Fruit fly (Drosophila melanogaster) whole organism, embryonic: Measurements from ENCODE around the gene CG31855.
A peak's percentile ranks its signal among the peaks of the same experiment; 100 is the strongest.

Experiments used
- Antp ChIP-seq: fragments of 200-800 bp; sonication (Bioruptor generic); optimal IDR thresholded peaks from 3 replicates; lab custom pipeline; 2016; ENCODE audit warnings: missing biosample characterization, missing genetic modification characterization
- B-H2 ChIP-seq: fragments of 200-800 bp; sonication (Bioruptor generic); optimal IDR thresholded peaks from 2 replicates; lab custom pipeline; 2018; ENCODE audit warnings: missing biosample characterization, mild to moderate bottlenecking, missing genetic modification characterization
- CG10209 ChIP-seq: fragments of 200-800 bp; sonication (Bioruptor generic); optimal IDR thresholded peaks from 3 replicates; lab custom pipeline; 2017; ENCODE audit warnings: missing biosample characterization, mild to moderate bottlenecking, missing genetic modification characterization, missing genetic modification reagents
- CG10565 ChIP-seq: fragments of 200-800 bp; sonication (Bioruptor generic); optimal IDR thresholded peaks from 3 replicates; lab custom pipeline; 2016; ENCODE audit warnings: missing biosample characterization, mild to moderate bottlenecking, missing genetic modification characterization
- CG10654 ChIP-seq: fragments of 200-800 bp; sonication (Bioruptor generic); optimal IDR thresholded peaks from 2 replicates; lab custom pipeline; 2016; ENCODE audit warnings: missing biosample characterization, missing genetic modification characterization
- CG11504 ChIP-seq: fragments of 200-800 bp; sonication (Bioruptor generic); optimal IDR thresholded peaks from 3 replicates; lab custom pipeline; 2019; ENCODE audit warnings: missing biosample characterization, mild to moderate bottlenecking, missing genetic modification characterization, moderate library complexity
- CG12071 ChIP-seq: fragments of 200-800 bp; sonication (Bioruptor generic); optimal IDR thresholded peaks from 3 replicates; lab custom pipeline; 2018; ENCODE audit warnings: missing biosample characterization, mild to moderate bottlenecking, missing genetic modification characterization
- CG12219 ChIP-seq: fragments of 200-800 bp; sonication (Bioruptor generic); optimal IDR thresholded peaks from 3 replicates; lab custom pipeline; 2018; ENCODE audit warnings: missing biosample characterization, mild to moderate bottlenecking, missing genetic modification characterization
- CG1233 ChIP-seq: fragments of 200-800 bp; sonication (Bioruptor generic); optimal IDR thresholded peaks from 4 replicates; lab custom pipeline; 2018; ENCODE audit warnings: missing biosample characterization, mild to moderate bottlenecking, missing genetic modification characterization
- CG12391 ChIP-seq: fragments of 200-800 bp; sonication (Bioruptor generic); optimal IDR thresholded peaks from 3 replicates; lab custom pipeline; 2018; ENCODE audit warnings: missing biosample characterization, mild to moderate bottlenecking, missing genetic modification characterization, moderate library complexity
- CG14050 ChIP-seq: fragments of 200-800 bp; sonication (Bioruptor generic); IDR thresholded peaks from 3 replicates; pipeline ENCODE4 v1.3.6; 2022; ENCODE audit warnings: missing biosample characterization, missing genetic modification characterization
- CG17802 ChIP-seq: fragments of 200-800 bp; sonication (Bioruptor generic); optimal IDR thresholded peaks from 2 replicates; lab custom pipeline; 2018; ENCODE audit warnings: missing biosample characterization, mild to moderate bottlenecking, missing genetic modification characterization, moderate library complexity
- CG2712 ChIP-seq: fragments of 200-800 bp; optimal IDR thresholded peaks from 3 replicates; lab custom pipeline; 2019; ENCODE audit warnings: missing biosample characterization, mild to moderate bottlenecking, missing genetic modification characterization, moderate library complexity
- CG30020 ChIP-seq: fragments of 200-800 bp; optimal IDR thresholded peaks from 2 replicates; lab custom pipeline; 2019; ENCODE audit warnings: missing biosample characterization, mild to moderate bottlenecking, missing genetic modification characterization, moderate library complexity
- CG30431 ChIP-seq: fragments of 200-800 bp; sonication (Bioruptor generic); optimal IDR thresholded peaks from 2 replicates; lab custom pipeline; 2017; ENCODE audit warnings: missing biosample characterization, missing genetic modification characterization
- CG3065 ChIP-seq: fragments of 200-800 bp; sonication (Bioruptor generic); optimal IDR thresholded peaks from 2 replicates; lab custom pipeline; 2016; ENCODE audit warnings: missing biosample characterization, missing genetic modification characterization
- CG31365 ChIP-seq: fragments of 200-800 bp; sonication (Bioruptor generic); optimal IDR thresholded peaks from 2 replicates; lab custom pipeline; 2018; ENCODE audit warnings: missing biosample characterization, mild to moderate bottlenecking, missing genetic modification characterization
- CG4730 ChIP-seq: fragments of 200-800 bp; sonication (Bioruptor generic); IDR thresholded peaks from 2 replicates; pipeline ENCODE4 v1.3.6; 2022; ENCODE audit warnings: missing biosample characterization, missing genetic modification characterization
- CG5245 ChIP-seq: fragments of 200-800 bp; sonication (Bioruptor generic); optimal IDR thresholded peaks from 3 replicates; lab custom pipeline; 2016; ENCODE audit warnings: missing biosample characterization, missing genetic modification characterization
- CG6175 ChIP-seq: fragments of 200-800 bp; sonication (Bioruptor generic); IDR thresholded peaks from 3 replicates; pipeline ENCODE4 v1.3.6; 2022; ENCODE audit warnings: missing biosample characterization, missing genetic modification characterization
- CG6683 ChIP-seq: fragments of 200-800 bp; sonication (Bioruptor generic); optimal IDR thresholded peaks from 2 replicates; lab custom pipeline; 2017; ENCODE audit warnings: missing biosample characterization, mild to moderate bottlenecking, missing genetic modification characterization, missing genetic modification reagents
- CG7987 ChIP-seq: fragments of 200-800 bp; sonication (Bioruptor generic); optimal IDR thresholded peaks from 2 replicates; lab custom pipeline; 2018; ENCODE audit warnings: missing biosample characterization, mild to moderate bottlenecking, missing genetic modification characterization, moderate library complexity
- CG8388 ChIP-seq: fragments of 200-800 bp; sonication (Bioruptor generic); optimal IDR thresholded peaks from 2 replicates; lab custom pipeline; 2019; ENCODE audit warnings: missing biosample characterization, mild to moderate bottlenecking, missing genetic modification characterization, moderate library complexity
- CTCF ChIP-seq: fragments of 200-800 bp; sonication (Bioruptor generic); optimal IDR thresholded peaks from 2 replicates; lab custom pipeline; 2017; ENCODE audit warnings: missing biosample characterization, mild to moderate bottlenecking, missing genetic modification characterization, moderate library complexity
- Chrac-16 ChIP-seq: fragments of 200-800 bp; sonication (Bioruptor generic); optimal IDR thresholded peaks from 3 replicates; lab custom pipeline; 2016; ENCODE audit warnings: missing biosample characterization, missing genetic modification characterization
- Deaf1 ChIP-seq: fragments of 200-800 bp; optimal IDR thresholded peaks from 3 replicates; lab custom pipeline; 2019; ENCODE audit warnings: missing biosample characterization, mild to moderate bottlenecking, missing genetic modification characterization, moderate library complexity
- Dll ChIP-seq: fragments of 200-800 bp; sonication (Bioruptor generic); IDR thresholded peaks from 4 replicates; pipeline ENCODE4 v1.3.6; 2022; ENCODE audit warnings: missing biosample characterization, missing genetic modification characterization; ENCODE audit not compliant: partially characterized antibody
- HLH3B ChIP-seq: fragments of 200-800 bp; sonication (Bioruptor generic); IDR thresholded peaks from 2 replicates; pipeline ENCODE4 v1.3.6; 2022; ENCODE audit warnings: missing biosample characterization, missing genetic modification characterization
- Hand ChIP-seq: fragments of 200-800 bp; sonication (Bioruptor generic); optimal IDR thresholded peaks from 2 replicates; lab custom pipeline; 2017; ENCODE audit warnings: mild to moderate bottlenecking, missing biosample characterization, missing genetic modification reagents, missing genetic modification characterization
- Pdp1 ChIP-seq, 2 experiments: fragments of 200-800 bp; sonication (Bioruptor generic); optimal IDR thresholded peaks; 3 replicates each; lab custom pipeline; 2016; ENCODE audit warnings: missing biosample characterization in 2 of 2, missing genetic modification characterization in 2 of 2, mild to moderate bottlenecking in 1 of 2, moderate library complexity in 1 of 2
- Six4 ChIP-seq: fragments of 200-800 bp; sonication (Bioruptor generic); optimal IDR thresholded peaks from 2 replicates; lab custom pipeline; 2016; ENCODE audit warnings: missing biosample characterization, missing genetic modification characterization
- aop ChIP-seq: fragments of 200-800 bp; sonication (Bioruptor generic); IDR thresholded peaks from 2 replicates; pipeline ENCODE4 v1.3.6; 2022; ENCODE audit warnings: missing biosample characterization, missing genetic modification characterization
- ase ChIP-seq: fragments of 200-800 bp; sonication (Bioruptor generic); IDR thresholded peaks from 3 replicates; pipeline ENCODE4 v1.3.6; 2022; ENCODE audit warnings: missing biosample characterization, missing genetic modification characterization
- chinmo ChIP-seq: fragments of 200-800 bp; sonication (Bioruptor generic); IDR thresholded peaks from 4 replicates; pipeline ENCODE4 v1.3.6; 2022; ENCODE audit warnings: missing biosample characterization, missing genetic modification characterization; ENCODE audit not compliant: partially characterized antibody
- crc ChIP-seq: fragments of 200-800 bp; sonication (Bioruptor generic); optimal IDR thresholded peaks from 2 replicates; lab custom pipeline; 2016; ENCODE audit warnings: missing biosample characterization, missing genetic modification characterization
- cwo ChIP-seq: fragments of 200-800 bp; sonication (Bioruptor generic); optimal IDR thresholded peaks from 3 replicates; lab custom pipeline; 2017; ENCODE audit warnings: missing biosample characterization, missing genetic modification characterization, mild to moderate bottlenecking, moderate library complexity, missing genetic modification reagents
- gro ChIP-seq: fragments of 200-800 bp; sonication (Bioruptor generic); optimal IDR thresholded peaks from 2 replicates; lab custom pipeline; 2016; ENCODE audit warnings: missing biosample characterization, missing genetic modification characterization
- lbe ChIP-seq: fragments of 200-800 bp; sonication (Bioruptor generic); optimal IDR thresholded peaks from 2 replicates; lab custom pipeline; 2016; ENCODE audit warnings: missing biosample characterization, mild to moderate bottlenecking, missing genetic modification characterization
- lmd ChIP-seq: fragments of 200-800 bp; sonication (Bioruptor generic); IDR thresholded peaks from 2 replicates; pipeline ENCODE4 v1.3.6; 2022; ENCODE audit warnings: missing biosample characterization, missing genetic modification characterization
- maf-S ChIP-seq: fragments of 200-800 bp; sonication (Bioruptor generic); optimal IDR thresholded peaks from 2 replicates; lab custom pipeline; 2016; ENCODE audit warnings: missing biosample characterization, missing genetic modification characterization
- oc ChIP-seq: fragments of 200-800 bp; sonication (Bioruptor generic); optimal IDR thresholded peaks from 2 replicates; lab custom pipeline; 2018; ENCODE audit warnings: missing biosample characterization, mild to moderate bottlenecking, missing genetic modification characterization, moderate library complexity
- odd ChIP-seq: fragments of 200-800 bp; sonication (Bioruptor generic); optimal IDR thresholded peaks from 2 replicates; lab custom pipeline; 2017; ENCODE audit warnings: missing biosample characterization, mild to moderate bottlenecking, missing genetic modification characterization
- p53 ChIP-seq: fragments of 200-800 bp; sonication (Bioruptor generic); optimal IDR thresholded peaks from 2 replicates; lab custom pipeline; 2016; ENCODE audit warnings: missing biosample characterization, missing genetic modification characterization
- pfk ChIP-seq: fragments of 200-800 bp; sonication (Bioruptor generic); optimal IDR thresholded peaks from 2 replicates; lab custom pipeline; 2018; ENCODE audit warnings: missing biosample characterization, mild to moderate bottlenecking, missing genetic modification characterization, moderate library complexity
- sisA ChIP-seq: fragments of 200-800 bp; sonication (Bioruptor generic); IDR thresholded peaks from 2 replicates; pipeline ENCODE4 v1.3.6; 2022; ENCODE audit warnings: missing biosample characterization, missing genetic modification characterization
- ssp ChIP-seq: fragments of 200-800 bp; sonication (Bioruptor generic); IDR thresholded peaks from 2 replicates; pipeline ENCODE4 v1.3.6; 2022; ENCODE audit warnings: missing biosample characterization, missing genetic modification characterization
- trem ChIP-seq: fragments of 200-800 bp; optimal IDR thresholded peaks from 3 replicates; lab custom pipeline; 2019; ENCODE audit warnings: missing biosample characterization, mild to moderate bottlenecking, missing genetic modification characterization, moderate library complexity
- trh ChIP-seq: fragments of 200-800 bp; sonication (Bioruptor generic); optimal IDR thresholded peaks from 2 replicates; lab custom pipeline; 2016; ENCODE audit warnings: missing biosample characterization, missing genetic modification characterization
- vvl ChIP-seq: fragments of 200-800 bp; sonication (Bioruptor generic); IDR thresholded peaks from 2 replicates; pipeline ENCODE4 v1.3.6; 2022; ENCODE audit warnings: missing biosample characterization, missing genetic modification characterization

CG31855 gene

DNA sequence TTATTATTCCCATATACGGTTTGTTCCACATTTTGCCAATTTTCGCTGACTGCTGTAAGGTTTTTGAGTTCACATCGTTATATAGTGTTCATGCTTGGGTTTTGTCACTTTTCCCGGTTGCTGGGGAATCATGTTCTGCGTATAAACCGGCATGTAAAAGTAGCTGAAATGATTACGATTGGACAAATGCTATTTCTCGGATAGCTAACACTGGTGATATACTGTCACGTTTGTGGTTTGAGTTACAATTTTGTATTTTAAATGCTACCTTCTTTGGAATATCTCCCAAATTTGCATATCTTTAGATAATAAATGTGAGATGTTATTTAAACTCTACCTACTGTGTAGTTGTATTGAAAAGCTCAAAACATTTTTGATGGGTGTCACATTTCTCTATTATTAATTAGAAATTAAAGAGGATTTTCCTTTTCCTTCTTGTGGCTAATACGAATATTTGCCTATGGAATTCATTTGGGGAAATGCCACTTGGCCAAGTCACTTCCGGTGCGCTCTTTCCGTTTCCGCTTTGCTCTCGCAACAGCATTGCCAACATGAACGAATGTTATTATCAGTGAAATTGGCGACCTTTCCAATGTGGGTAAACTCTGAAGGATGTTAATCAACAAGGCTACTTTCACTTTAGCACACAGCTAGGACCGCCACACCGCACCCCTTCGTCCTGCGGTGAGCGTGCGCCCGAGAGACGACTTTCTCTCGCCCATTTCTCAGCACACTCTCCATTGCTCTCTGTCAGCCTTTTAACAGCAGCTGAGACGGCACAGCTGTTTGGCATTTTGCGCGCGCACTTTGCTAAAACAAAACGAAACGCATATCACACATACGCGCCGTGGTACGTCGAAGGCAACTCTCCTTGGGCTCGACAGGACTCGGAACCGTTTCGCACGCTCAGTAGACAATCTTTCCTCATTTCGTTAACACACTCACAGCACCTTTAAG lies 45.8 kb downstream of the CG31855 start, which contains the start of the genes CG16956, CG42784 and CG43850 (continued):
- TF ChIP-seq pfk (peak; percentile 58), trem (no peak), HLH3B (no peak; the same call in 1 of the 2 replicates), crc (GFP tag; lab: Kevin White, UChicago) (no peak), CG14050 (GFP tag; lab: Robert Waterston, UW) (0 out of 3 replicates have a peak, but pooled peaks have one; percentile 31), CG10565 (GFP tag; lab: Kevin White, UChicago) (no peak), Dll (GFP tag; lab: Robert Waterston, UW) (no peak), maf-S (no peak), lmd (GFP tag; lab: Robert Waterston, UW) (no peak), CG30020 (no peak), CTCF (GFP tag; lab: Kevin White, UChicago) (peak; percentile 7), Hand (peak; percentile 88), lbe (GFP tag; lab: Kevin White, UChicago) (no peak), CG12071 (GFP tag; lab: Kevin White, UChicago) (peak; percentile 89), p53 (GFP tag; lab: Kevin White, UChicago) (no peak), Antp (GFP tag; lab: Kevin White, UChicago) (no peak), sisA (GFP tag; lab: Robert Waterston, UW) (no peak), CG5245 (no peak), CG17802 (tag; lab: Kevin White, UChicago) (no peak), CG10654 (GFP tag; lab: Kevin White, UChicago) (no peak), CG3065 (no peak), Chrac-16 (GFP tag; lab: Kevin White, UChicago) (no peak), Six4 (GFP tag; lab: Kevin White, UChicago) (no peak), CG1233 (GFP tag; lab: Kevin White, UChicago) (peak; percentile 69), CG10209 (GFP tag; lab: Kevin White, UChicago) (peak; percentile 45), CG12219 (peak; percentile 75), CG11504 (peak; percentile 57), vvl (GFP tag; lab: Robert Waterston, UW) (0 out of 2 replicates have a peak, but pooled peaks have one; percentile 60), CG6175 (GFP tag; lab: Robert Waterston, UW) (no peak), CG2712 (tag; lab: Kevin White, UChicago) (no peak), Pdp1 (GFP tag; optimal IDR thresholded peaks at IDR 0.05; lab: Kevin White, UChicago) (no peak), B-H2 (peak; percentile 85), ase (GFP tag; lab: Robert Waterston, UW) (0 out of 3 replicates have a peak, but pooled peaks have one; percentile 7), CG6683 (GFP tag; lab: Kevin White, UChicago) (peak; percentile 63), gro (GFP tag; lab: Kevin White, UChicago) (peak; percentile 5), CG31365 (tag; lab: Kevin White, UChicago) (peak; percentile 78), aop (GFP tag; lab: Robert Waterston, UW) (no peak), cwo (peak; percentile 56), trh (GFP tag; lab: Kevin White, UChicago) (no peak), chinmo (no peak), CG30431 (no peak), CG8388 (GFP tag; lab: Kevin White, UChicago) (peak; percentile 13), Deaf1 (tag; lab: Kevin White, UChicago) (peak; percentile 48), CG7987 (peak; percentile 86), oc (tag; lab: Kevin White, UChicago) (no peak), CG4730 (no peak), odd (peak; percentile 83), CG12391 (no peak), ssp (GFP tag; lab: Robert Waterston, UW) (no peak)
